Worm (Caenorhabditis elegans) whole organism, L4 larva: ENCODE data around the gene spd-3.

Experiments
- D1046.2 ChIP-seq: fragments of 200-800 bp; sonication (Bioruptor generic); IDR thresholded peaks from 2 replicates; pipeline ENCODE4 v1.3.6; 2022; ENCODE audit warnings: missing genetic modification characterization, missing compliant biosample characterization
- Y48G9A.11 ChIP-seq: fragments of 200-800 bp; sonication (Bioruptor generic); IDR thresholded peaks from 2 replicates; pipeline ENCODE4 v1.3.6; 2022; ENCODE audit warnings: missing genetic modification reagents, missing genetic modification characterization, missing compliant biosample characterization
- aha-1 ChIP-seq: fragments of 150-350 bp; peaks from one replicate; lab custom pipeline; 2014; ENCODE audit warnings: missing biosample characterization, missing genetic modification characterization
- arid-1 ChIP-seq: fragments of 200-800 bp; sonication (Bioruptor generic); conservative IDR thresholded peaks from 2 replicates; pipeline ENCODE4 v1.3.6; 2022; ENCODE audit warnings: missing genetic modification reagents, missing genetic modification characterization, missing compliant biosample characterization
- ctbp-1 ChIP-seq: fragments of 200-800 bp; sonication (Bioruptor generic); IDR thresholded peaks from 2 replicates; pipeline ENCODE4 v1.3.6; 2022; ENCODE audit warnings: missing genetic modification reagents, missing genetic modification characterization, missing compliant biosample characterization
- dmd-6 ChIP-seq: fragments of 200-800 bp; sonication (Bioruptor generic); IDR thresholded peaks from 2 replicates; pipeline ENCODE4 v1.3.6; 2022; ENCODE audit warnings: missing genetic modification reagents, missing genetic modification characterization, missing compliant biosample characterization
- hlh-30 ChIP-seq: sonication (generic microtip); optimal IDR thresholded peaks from 2 replicates; lab custom pipeline; 2017; ENCODE audit warnings: antibody characterized with exemption, mild to moderate bottlenecking, missing genetic modification characterization, missing compliant biosample characterization; ENCODE audit not compliant: insufficient read depth
- hmg-1.1 ChIP-seq: fragments of 200-800 bp; sonication (Bioruptor generic); IDR thresholded peaks from 2 replicates; pipeline ENCODE4 v1.3.6; 2022; ENCODE audit warnings: missing genetic modification reagents, missing genetic modification characterization, missing compliant biosample characterization
- madf-9 ChIP-seq: fragments of 200-800 bp; sonication (Bioruptor generic); conservative IDR thresholded peaks from 2 replicates; pipeline ENCODE4 v1.3.6; 2022; ENCODE audit warnings: missing genetic modification reagents, missing genetic modification characterization, missing compliant biosample characterization
- mep-1 ChIP-seq: fragments of 150-350 bp; sonication (generic microtip); optimal IDR thresholded peaks from 3 replicates; lab custom pipeline; 2014; ENCODE audit warnings: missing biosample characterization, missing genetic modification characterization
- nhr-111 ChIP-seq: fragments of 200-800 bp; sonication (Bioruptor generic); optimal IDR thresholded peaks from 2 replicates; lab custom pipeline; 2018; ENCODE audit warnings: mild to moderate bottlenecking, missing genetic modification characterization, missing compliant biosample characterization
- nhr-6 ChIP-seq: fragments of 150-350 bp; optimal IDR thresholded peaks from 2 replicates; lab custom pipeline; 2014; ENCODE audit warnings: missing biosample characterization, missing genetic modification characterization
- rbr-2 ChIP-seq: sonication (generic microtip); optimal IDR thresholded peaks from 2 replicates; lab custom pipeline; 2016; ENCODE audit warnings: missing genotype, missing genetic modification characterization, missing compliant biosample characterization
- saeg-2 ChIP-seq: fragments of 200-800 bp; sonication (Bioruptor generic); IDR thresholded peaks from 2 replicates; pipeline ENCODE4 v1.3.6; 2022; ENCODE audit warnings: missing genetic modification reagents, missing genetic modification characterization, missing compliant biosample characterization
- set-16 ChIP-seq: fragments of 200-800 bp; sonication (Bioruptor generic); IDR thresholded peaks from 2 replicates; pipeline ENCODE4 v1.3.6; 2022; ENCODE audit warnings: missing genetic modification reagents, missing genetic modification characterization, missing compliant biosample characterization
- tag-97 ChIP-seq: fragments of 200-800 bp; sonication (Bioruptor generic); IDR thresholded peaks from 2 replicates; pipeline ENCODE4 v1.3.6; 2022; ENCODE audit warnings: missing genetic modification characterization, missing compliant biosample characterization
- ztf-7 ChIP-seq: fragments of 150-350 bp; optimal IDR thresholded peaks from 2 replicates; lab custom pipeline; 2014; ENCODE audit warnings: missing biosample characterization, missing genetic modification characterization

Gene spd-3

DNA sequence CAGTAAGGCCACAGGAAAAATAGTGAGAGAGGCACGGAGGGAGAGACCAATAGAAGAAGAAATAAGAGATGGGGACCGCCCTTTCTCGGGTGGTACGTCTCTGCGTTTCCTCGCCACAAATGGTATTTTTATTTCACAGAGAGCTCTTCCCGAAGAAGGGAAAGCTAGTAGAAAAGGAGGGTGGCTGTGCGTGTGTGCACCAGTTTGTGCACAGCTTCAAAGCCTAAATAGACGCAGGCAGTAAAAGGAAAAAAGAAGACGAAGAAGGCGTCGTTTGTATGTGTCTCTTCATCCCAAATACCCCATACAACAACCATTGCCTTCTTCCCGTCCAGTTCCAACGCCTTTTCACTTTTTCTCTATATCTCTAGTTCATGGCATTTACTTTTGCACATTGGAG is 47.2 kb downstream of the spd-3 start (continued):
- TF ChIP-seq mep-1, result peak; percentile 71
- no peak for TF ChIP-seq Y48G9A.11 (GFP tag; lab: Robert Waterston, UW)
- TF ChIP-seq dmd-6 (GFP tag; lab: Robert Waterston, UW), result no peak
- TF ChIP-seq hlh-30 (tag; lab: Kevin White, UChicago), result peak; percentile 36
- TF ChIP-seq tag-97 (GFP tag; lab: Robert Waterston, UW), result no peak
- TF ChIP-seq arid-1 (GFP tag; lab: Robert Waterston, UW), result no peak
- TF ChIP-seq madf-9, result no peak
- TF ChIP-seq D1046.2, result no peak
- TF ChIP-seq set-16 (GFP tag; lab: Robert Waterston, UW), result no peak
- no peak for TF ChIP-seq nhr-111 (GFP tag; lab: Kevin White, UChicago)
- TF ChIP-seq rbr-2, result peak; percentile 72
- no peak for TF ChIP-seq ztf-7
- peak; percentile 69 for TF ChIP-seq ctbp-1 (GFP tag; lab: Robert Waterston, UW)
- peak; percentile 84 for TF ChIP-seq hmg-1.1 (GFP tag; lab: Robert Waterston, UW)
- TF ChIP-seq aha-1, result peak; percentile 99

- TF ChIP-seq nhr-6 (no peak), saeg-2 (GFP tag; lab: Robert Waterston, UW) (no peak)
- TF ChIP-seq, all 104 proteins: peak for 0
Observed at ce11 chrIV:6811808-6812207, 49.3 kb downstream of the spd-3 start, which contains the start of gene ceh-48. Gene ceh-48 (plus strand): TSS chrIV:6812108.
